Worm (Caenorhabditis elegans) whole organism, early embryonic: ENCODE measurements around the gene arl-5.
"Not testable (repeated sequence)": the region's sequence is repeated elsewhere in the genome, so short reads cannot be mapped to it uniquely, and the experiment has no call there.

Experiments used
- B0310.2 ChIP-seq: sonication (generic microtip); optimal IDR thresholded peaks from 2 replicates; lab custom pipeline; 2016; ENCODE audit warnings: mild to moderate bottlenecking, missing genetic modification characterization, missing compliant biosample characterization
- F13C5.2 ChIP-seq: sonication (generic microtip); optimal IDR thresholded peaks from 2 replicates; lab custom pipeline; 2017; ENCODE audit warnings: mild to moderate bottlenecking, missing genetic modification characterization, inconsistent platforms, missing compliant biosample characterization
- ama-1 ChIP-seq: fragments of 150-350 bp; optimal IDR thresholded peaks from 2 replicates; lab custom pipeline; 2014
- ceh-13 ChIP-seq: fragments of 200-800 bp; sonication (Bioruptor generic); optimal IDR thresholded peaks from 2 replicates; lab custom pipeline; 2018; ENCODE audit warnings: mild to moderate bottlenecking, missing genetic modification characterization, missing compliant biosample characterization
- ets-7 ChIP-seq: sonication (generic microtip); optimal IDR thresholded peaks from 2 replicates; lab custom pipeline; 2016; ENCODE audit warnings: missing genotype, missing genetic modification characterization, missing compliant biosample characterization
- flt-1 ChIP-seq: fragments of 200-800 bp; sonication (Bioruptor generic); IDR thresholded peaks from 2 replicates; pipeline ENCODE4 v1.3.6; 2022; ENCODE audit warnings: missing genetic modification characterization, missing compliant biosample characterization
- hmbx-1 ChIP-seq: sonication (generic microtip); optimal IDR thresholded peaks from 2 replicates; lab custom pipeline; 2016; ENCODE audit warnings: mild to moderate bottlenecking, missing genetic modification characterization, missing compliant biosample characterization
- hmg-4 ChIP-seq: fragments of 200-800 bp; sonication (Bioruptor generic); optimal IDR thresholded peaks from 2 replicates; lab custom pipeline; 2018; ENCODE audit warnings: mild to moderate bottlenecking, missing genetic modification characterization, missing compliant biosample characterization
- hnd-1 ChIP-seq: sonication (generic microtip); optimal IDR thresholded peaks from 2 replicates; lab custom pipeline; 2016; ENCODE audit warnings: missing genetic modification characterization, missing compliant biosample characterization
- pes-1 ChIP-seq: fragments of 200-800 bp; sonication (Bioruptor generic); IDR thresholded peaks from 2 replicates; pipeline ENCODE4 v1.3.6; 2022; ENCODE audit warnings: missing genetic modification reagents, missing genetic modification characterization, missing compliant biosample characterization
- sea-1 ChIP-seq: fragments of 200-800 bp; sonication (Bioruptor generic); conservative IDR thresholded peaks from 2 replicates; pipeline ENCODE4 v1.3.6; 2022; ENCODE audit warnings: missing genetic modification characterization, missing compliant biosample characterization
- tbx-11 ChIP-seq: fragments of 200-800 bp; sonication (Bioruptor generic); IDR thresholded peaks from 2 replicates; pipeline ENCODE4 v1.3.6; 2022; ENCODE audit warnings: missing genetic modification characterization, missing compliant biosample characterization
- tbx-37 ChIP-seq: fragments of 200-800 bp; sonication (Bioruptor generic); conservative IDR thresholded peaks from 2 replicates; pipeline ENCODE4 v1.3.6; 2022; ENCODE audit warnings: missing genetic modification reagents, missing genetic modification characterization, missing compliant biosample characterization

- not testable (repeated sequence) for TF ChIP-seq hnd-1 (tag; lab: Kevin White, UChicago); ets-7 (tag; lab: Kevin White, UChicago); B0310.2 (tag; lab: Kevin White, UChicago); sea-1; ama-1; hmbx-1; hmg-4 (GFP tag; lab: Kevin White, UChicago); F13C5.2; ceh-13 (GFP tag; lab: Kevin White, UChicago)
- peak; percentile 71; the same call in 1 of the 2 replicates for TF ChIP-seq flt-1 (GFP tag; lab: Robert Waterston, UW)
- peak; percentile 80 for TF ChIP-seq pes-1 (GFP tag; lab: Robert Waterston, UW)
- TF ChIP-seq tbx-11 (GFP tag; lab: Robert Waterston, UW), result peak; percentile 74; the same call in 1 of the 2 replicates
- peak; percentile 73 for TF ChIP-seq tbx-37 (GFP tag; lab: Robert Waterston, UW)
Measured at ce11 chrIII:9849111-9849510, 26.1 kb downstream of the arl-5 start.
